Fruit fly (Drosophila melanogaster): ENCODE results near the gene CG13078.

The CG13078 gene

DNA sequence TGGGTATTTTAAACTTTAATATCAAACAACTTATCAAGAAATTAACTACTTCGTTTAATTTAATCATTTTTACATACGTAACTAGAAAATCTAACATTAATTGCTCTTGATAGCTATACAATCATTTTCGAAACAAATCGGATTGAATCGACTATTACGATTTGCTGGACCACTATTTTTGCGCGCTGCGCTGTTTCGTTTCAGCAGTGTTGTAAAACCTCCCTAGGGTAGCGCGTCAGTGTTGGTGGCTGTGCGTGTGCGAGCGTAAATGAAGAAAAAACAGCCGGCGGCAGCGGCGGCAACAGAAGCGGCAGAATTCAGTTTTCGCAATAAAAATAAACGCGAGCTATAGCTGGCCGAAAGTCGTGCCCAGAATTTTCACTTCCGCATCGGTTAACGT is 30.5 kb upstream of the CG13078 start, which contains the start of gene CG33116 (continued):
- no peak for TF ChIP-seq sc (optimal IDR thresholded peaks at IDR 0.05)
- TF ChIP-seq sc (GFP tag; optimal IDR thresholded peaks at IDR 0.05), result peak; percentile 55
- TF ChIP-seq CG31365 (tag; optimal IDR thresholded peaks at IDR 0.05), result peak; percentile 37
- peak; percentile 92 for TF ChIP-seq ci (GFP tag; IDR thresholded peaks at IDR 0.05)
- peak; percentile 83 for TF ChIP-seq CG18599 (GFP tag; optimal IDR thresholded peaks at IDR 0.05)
- peak; percentile 70 for TF ChIP-seq NK7.1 (GFP tag; optimal IDR thresholded peaks at IDR 0.05)
- peak; percentile 82 for TF ChIP-seq CG18619 (GFP tag; optimal IDR thresholded peaks at IDR 0.05)
- peak; percentile 67 for TF ChIP-seq salm (tag; optimal IDR thresholded peaks at IDR 0.05)
- TF ChIP-seq CG15696 (tag; optimal IDR thresholded peaks at IDR 0.05), result peak; percentile 85
- peak; percentile 85 for TF ChIP-seq ind (GFP tag; optimal IDR thresholded peaks at IDR 0.05)
- TF ChIP-seq ATbp (GFP tag; optimal IDR thresholded peaks at IDR 0.05), result peak; percentile 75
- TF ChIP-seq CG17361 (GFP tag; IDR thresholded peaks at IDR 0.05), result peak; percentile 84
- TF ChIP-seq caup (GFP tag; optimal IDR thresholded peaks at IDR 0.05; ENCODE audit: severe bottlenecking), result peak; percentile 82
- TF ChIP-seq HLH3B (GFP tag; IDR thresholded peaks at IDR 0.05), result peak; percentile 76
- TF ChIP-seq psq (GFP tag; optimal IDR thresholded peaks at IDR 0.05), result peak; percentile 46
- TF ChIP-seq Six4 (GFP tag; optimal IDR thresholded peaks at IDR 0.05), result peak; percentile 73
- TF ChIP-seq CG31388 (GFP tag; optimal IDR thresholded peaks at IDR 0.05), result no peak
- TF ChIP-seq pita (GFP tag; optimal IDR thresholded peaks at IDR 0.05), result no peak
- peak; percentile 87 for TF ChIP-seq tin (GFP tag; optimal IDR thresholded peaks at IDR 0.05)
- no peak for TF ChIP-seq eve (GFP tag; optimal IDR thresholded peaks at IDR 0.05)
- peak; percentile 24 for TF ChIP-seq CG10274 (GFP tag; optimal IDR thresholded peaks at IDR 0.05)
- peak; percentile 42 for TF ChIP-seq CG8359 (GFP tag; optimal IDR thresholded peaks at IDR 0.05; ENCODE audit: borderline replicate concordance)
- no peak for TF ChIP-seq prd (optimal IDR thresholded peaks at IDR 0.05)
- TF ChIP-seq prd (GFP tag; IDR thresholded peaks at IDR 0.05), result peak; percentile 76
- TF ChIP-seq Fer1 (GFP tag; optimal IDR thresholded peaks at IDR 0.05), result peak; percentile 83
- peak; percentile 78 for TF ChIP-seq Fer3 (tag; optimal IDR thresholded peaks at IDR 0.05)
- peak; percentile 78 for TF ChIP-seq CG18476 (GFP tag; optimal IDR thresholded peaks at IDR 0.05)
- peak; percentile 32 for TF ChIP-seq ash1 (GFP tag; optimal IDR thresholded peaks at IDR 0.05)
- TF ChIP-seq ap (GFP tag; IDR thresholded peaks at IDR 0.05), result 0 out of 2 replicates have a peak, but pooled peaks have one; percentile 22
- TF ChIP-seq Gsc (GFP tag; IDR thresholded peaks at IDR 0.05), result no peak
- peak; percentile 79 for TF ChIP-seq row (GFP tag; IDR thresholded peaks at IDR 0.05)
- TF ChIP-seq dpn (GFP tag; optimal IDR thresholded peaks at IDR 0.05), result peak; percentile 86 to 87
- peak; percentile 14 for TF ChIP-seq CG7745 (tag; optimal IDR thresholded peaks at IDR 0.05)
- peak; percentile 78 for TF ChIP-seq gsb-n (tag; optimal IDR thresholded peaks at IDR 0.05)
- peak; percentile 80 for TF ChIP-seq unpg (GFP tag; optimal IDR thresholded peaks at IDR 0.05)
- peak; percentile 87 for TF ChIP-seq CG8944 (GFP tag; optimal IDR thresholded peaks at IDR 0.05)
- TF ChIP-seq rib (GFP tag; IDR thresholded peaks at IDR 0.05), result peak; percentile 78
- TF ChIP-seq Lhr (GFP tag; optimal IDR thresholded peaks at IDR 0.05), result peak; percentile 44
- TF ChIP-seq Dll (GFP tag; IDR thresholded peaks at IDR 0.05; ENCODE audit: partially characterized antibody), result 0 out of 4 replicates have a peak, but pooled peaks have one; percentile 35
- TF ChIP-seq CG4282 (GFP tag; optimal IDR thresholded peaks at IDR 0.05), result peak; percentile 47
- peak; percentile 66 for TF ChIP-seq odd (GFP tag; optimal IDR thresholded peaks at IDR 0.05)
- peak in 1 of 2 experiments; percentile 53 for TF ChIP-seq Eip74EF (GFP tag; optimal IDR thresholded peaks at IDR 0.05)
- TF ChIP-seq zen (tag; optimal IDR thresholded peaks at IDR 0.05), result peak; percentile 64
- TF ChIP-seq amos (GFP tag; IDR thresholded peaks at IDR 0.05; ENCODE audit: partially characterized antibody), result no peak; the same call in 1 of the 2 replicates
- peak; percentile 61 for TF ChIP-seq CG30020 (tag; optimal IDR thresholded peaks at IDR 0.05)
- TF ChIP-seq Opbp (GFP tag; IDR thresholded peaks at IDR 0.05; ENCODE audit: partially characterized antibody), result peak; percentile 65; the same call in 2 of the 3 replicates
- peak; percentile 77 for TF ChIP-seq MTF-1 (GFP tag; optimal IDR thresholded peaks at IDR 0.05; ENCODE audit: borderline replicate concordance)
- peak; percentile 89 for TF ChIP-seq Xbp1 (GFP tag; optimal IDR thresholded peaks at IDR 0.05)
- TF ChIP-seq lola (GFP tag; optimal IDR thresholded peaks at IDR 0.05), result peak in 1 of 3 experiments; percentile 85
